Fruit fly (Drosophila melanogaster) Kc167 (cell line): ENCODE measurements around the gene Not10.

ENCODE experiments used
- Myc ChIP-seq: fragments of >200 bp; optimal IDR thresholded peaks from 2 replicates; lab custom pipeline; 2017; ENCODE audit warnings: missing external identifiers
- h ChIP-seq: fragments of >200 bp; optimal IDR thresholded peaks from 3 replicates; lab custom pipeline; 2018; ENCODE audit warnings: missing external identifiers
- insv ChIP-seq: fragments of >200 bp; optimal IDR thresholded peaks from 3 replicates; lab custom pipeline; 2018; ENCODE audit warnings: missing external identifiers
- psq ChIP-seq: fragments of >200 bp; optimal IDR thresholded peaks from 2 replicates; lab custom pipeline; 2017; ENCODE audit warnings: missing external identifiers
- ttk ChIP-seq: sonication (Bioruptor generic); optimal IDR thresholded peaks from 2 replicates; lab custom pipeline; 2017; ENCODE audit warnings: missing external identifiers

DNA sequence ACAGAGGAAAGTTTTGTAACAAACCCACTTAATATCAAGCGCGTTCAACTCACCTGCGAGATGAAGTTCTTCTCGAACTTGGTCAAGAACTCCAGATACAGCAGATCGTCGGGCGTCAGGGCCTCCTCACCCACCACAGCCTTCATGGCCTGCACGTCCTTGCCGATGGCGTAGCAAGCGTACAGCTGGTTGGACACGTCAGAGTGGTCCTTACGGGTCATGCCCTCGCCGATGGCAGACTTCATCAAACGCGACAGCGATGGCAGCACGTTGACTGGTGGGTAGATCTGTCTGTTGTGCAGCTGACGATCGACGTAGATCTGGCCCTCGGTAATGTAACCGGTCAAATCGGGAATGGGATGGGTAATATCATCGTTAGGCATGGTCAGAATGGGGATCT is 5.5 kb upstream of the Not10 start:
- TF ChIP-seq h (lab: Kevin White, UChicago) (no peak), ttk (lab: Kevin White, UChicago) (no peak), insv (no peak), psq (lab: Kevin White, UChicago) (no peak), Myc (lab: Kevin White, UChicago) (no peak)
